Worm (Caenorhabditis elegans) whole organism, L2 larva: ENCODE data around the gene arrd-14.

Experiments
- C34F6.9 ChIP-seq: fragments of 150-350 bp; optimal IDR thresholded peaks from 2 replicates; lab custom pipeline; 2014; ENCODE audit warnings: missing biosample characterization, missing genetic modification characterization
- Y55F3AM.14 ChIP-seq: fragments of 200-800 bp; sonication (Bioruptor generic); optimal IDR thresholded peaks from 2 replicates; lab custom pipeline; 2018; ENCODE audit warnings: mild to moderate bottlenecking, missing genetic modification characterization, missing compliant biosample characterization
- ceh-16 ChIP-seq: fragments of 150-350 bp; optimal IDR thresholded peaks from 2 replicates; lab custom pipeline; 2014; ENCODE audit warnings: missing biosample characterization, missing genetic modification characterization
- egl-27 ChIP-seq: sonication (generic microtip); optimal IDR thresholded peaks from 3 replicates; lab custom pipeline; 2017; ENCODE audit warnings: missing biosample characterization, missing genetic modification reagents, missing genetic modification characterization
- lin-13 ChIP-seq: fragments of 150-350 bp; optimal IDR thresholded peaks from 2 replicates; lab custom pipeline; 2014; ENCODE audit warnings: missing biosample characterization, missing genetic modification reagents, missing genetic modification characterization
- nhr-11 ChIP-seq: fragments of 150-350 bp; optimal IDR thresholded peaks from 2 replicates; lab custom pipeline; 2014; ENCODE audit warnings: missing biosample characterization, missing genetic modification characterization
- nhr-12 ChIP-seq: fragments of 150-350 bp; optimal IDR thresholded peaks from 2 replicates; lab custom pipeline; 2014; ENCODE audit warnings: missing biosample characterization, missing genetic modification characterization
- nhr-129 ChIP-seq: fragments of 150-350 bp; optimal IDR thresholded peaks from 2 replicates; lab custom pipeline; 2014; ENCODE audit warnings: missing biosample characterization, missing genetic modification characterization
- nhr-21 ChIP-seq: fragments of 150-350 bp; optimal IDR thresholded peaks from 2 replicates; lab custom pipeline; 2014; ENCODE audit warnings: missing biosample characterization, missing genetic modification characterization
- nhr-237 ChIP-seq: fragments of 150-350 bp; optimal IDR thresholded peaks from 2 replicates; lab custom pipeline; 2014; ENCODE audit warnings: missing biosample characterization, missing genetic modification characterization
- unc-39 ChIP-seq: fragments of 150-350 bp; optimal IDR thresholded peaks from 2 replicates; lab custom pipeline; 2014; ENCODE audit warnings: missing biosample characterization, missing genetic modification characterization
- ztf-1 ChIP-seq: fragments of 200-800 bp; sonication (Bioruptor generic); conservative IDR thresholded peaks from 2 replicates; pipeline ENCODE4 v1.3.6; 2022; ENCODE audit warnings: missing genetic modification characterization, missing compliant biosample characterization

- TF ChIP-seq Y55F3AM.14 (GFP tag; lab: Kevin White, UChicago) (no peak), nhr-237 (no peak), egl-27 (tag; lab: Kevin White, UChicago) (no peak), ceh-16 (tag; lab: Kevin White, UChicago) (no peak), ztf-1 (GFP tag; lab: Robert Waterston, UW) (no peak), nhr-11 (tag; lab: Kevin White, UChicago) (no peak), lin-13 (GFP tag; lab: Kevin White, UChicago) (no peak), nhr-129 (no peak), unc-39 (tag; lab: Kevin White, UChicago) (no peak), nhr-21 (tag; lab: Kevin White, UChicago) (no peak), nhr-12 (tag; lab: Kevin White, UChicago) (no peak), C34F6.9 (tag; lab: Kevin White, UChicago) (no peak)
Measured at ce11 chrII:13765952-13766351, 13.8 kb downstream of the arrd-14 start, which contains the start of gene arrd-12.
